Fruit fly (Drosophila melanogaster): ENCODE measurements around the gene CG10097.

DNA sequence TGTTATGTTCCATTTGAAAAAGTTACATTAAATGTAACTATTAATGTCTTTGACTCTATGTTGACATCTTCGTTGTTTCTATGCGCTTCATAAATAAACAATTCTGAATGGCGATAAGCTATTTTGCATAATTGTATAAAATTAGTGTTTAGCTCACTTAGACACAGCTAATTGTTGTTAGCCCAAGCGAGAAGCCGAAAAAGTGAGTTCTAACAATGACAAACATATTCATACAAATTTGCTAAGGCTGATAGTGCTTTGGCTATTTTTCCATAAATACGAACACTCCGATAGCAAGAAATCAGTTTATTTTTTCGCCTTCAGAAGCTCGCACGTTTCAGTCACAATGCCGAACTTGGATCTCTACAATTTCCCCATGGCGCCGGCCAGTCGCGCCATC is 17.6 kb downstream of the CG10097 start, which contains the start of gene GstD7:
- TF ChIP-seq MTF-1 (GFP tag; optimal IDR thresholded peaks at IDR 0.05; ENCODE audit: borderline replicate concordance), result no peak
- TF ChIP-seq CG2875 (GFP tag; optimal IDR thresholded peaks at IDR 0.05), result no peak
- TF ChIP-seq sob (GFP tag; IDR thresholded peaks at IDR 0.05), result no peak
- TF ChIP-seq sna (GFP tag; IDR thresholded peaks at IDR 0.05; ENCODE audit: partially characterized antibody), result no peak
- TF ChIP-seq otp (GFP tag; IDR thresholded peaks at IDR 0.05), result no peak
- no peak for TF ChIP-seq Atf-2 (GFP tag; optimal IDR thresholded peaks at IDR 0.05)
- TF ChIP-seq kay (GFP tag; optimal IDR thresholded peaks at IDR 0.05), result no peak
- TF ChIP-seq tin (GFP tag; optimal IDR thresholded peaks at IDR 0.05), result no peak
